Fruit fly (Drosophila melanogaster) Kc167 (cell line): ENCODE measurements around the gene mRpL46.

Experiments
- Sin3A ChIP-seq: fragments of >200 bp; optimal IDR thresholded peaks from 2 replicates; lab custom pipeline; 2018; ENCODE audit warnings: missing external identifiers
- h ChIP-seq: fragments of >200 bp; optimal IDR thresholded peaks from 3 replicates; lab custom pipeline; 2018; ENCODE audit warnings: missing external identifiers
- insv ChIP-seq: fragments of >200 bp; optimal IDR thresholded peaks from 3 replicates; lab custom pipeline; 2018; ENCODE audit warnings: missing external identifiers
- psq ChIP-seq: fragments of >200 bp; optimal IDR thresholded peaks from 2 replicates; lab custom pipeline; 2017; ENCODE audit warnings: missing external identifiers
- ttk ChIP-seq: sonication (Bioruptor generic); optimal IDR thresholded peaks from 2 replicates; lab custom pipeline; 2017; ENCODE audit warnings: missing external identifiers

- TF ChIP-seq Sin3A (lab: Kevin White, UChicago), result no peak
- TF ChIP-seq psq (lab: Kevin White, UChicago), result no peak
- TF ChIP-seq insv, result no peak
- no peak for TF ChIP-seq h (lab: Kevin White, UChicago)
- no peak for TF ChIP-seq ttk (lab: Kevin White, UChicago)
Observed at dm6 chr3L:1822365-1822764, 45.1 kb downstream of the mRpL46 start.
